Worm (Caenorhabditis elegans) whole organism, early embryonic: ENCODE results near the gene F35F10.14.

ENCODE experiments used
- B0310.2 ChIP-seq: sonication (generic microtip); optimal IDR thresholded peaks from 2 replicates; lab custom pipeline; 2016; ENCODE audit warnings: mild to moderate bottlenecking, missing genetic modification characterization, missing compliant biosample characterization
- F13C5.2 ChIP-seq: sonication (generic microtip); optimal IDR thresholded peaks from 2 replicates; lab custom pipeline; 2017; ENCODE audit warnings: mild to moderate bottlenecking, missing genetic modification characterization, inconsistent platforms, missing compliant biosample characterization
- aly-1 ChIP-seq: sonication (generic microtip); optimal IDR thresholded peaks from 2 replicates; lab custom pipeline; 2016; ENCODE audit warnings: missing genetic modification characterization, missing compliant biosample characterization
- ama-1 ChIP-seq: fragments of 150-350 bp; optimal IDR thresholded peaks from 2 replicates; lab custom pipeline; 2014
- ceh-13 ChIP-seq: fragments of 200-800 bp; sonication (Bioruptor generic); optimal IDR thresholded peaks from 2 replicates; lab custom pipeline; 2018; ENCODE audit warnings: mild to moderate bottlenecking, missing genetic modification characterization, missing compliant biosample characterization
- ceh-36 ChIP-seq: sonication (generic microtip); optimal IDR thresholded peaks from 2 replicates; lab custom pipeline; 2016; ENCODE audit warnings: missing genetic modification characterization, inconsistent platforms, missing compliant biosample characterization
- ets-7 ChIP-seq: sonication (generic microtip); optimal IDR thresholded peaks from 2 replicates; lab custom pipeline; 2016; ENCODE audit warnings: missing genotype, missing genetic modification characterization, missing compliant biosample characterization
- flt-1 ChIP-seq: fragments of 200-800 bp; sonication (Bioruptor generic); IDR thresholded peaks from 2 replicates; pipeline ENCODE4 v1.3.6; 2022; ENCODE audit warnings: missing genetic modification characterization, missing compliant biosample characterization
- hmbx-1 ChIP-seq: sonication (generic microtip); optimal IDR thresholded peaks from 2 replicates; lab custom pipeline; 2016; ENCODE audit warnings: mild to moderate bottlenecking, missing genetic modification characterization, missing compliant biosample characterization
- hmg-4 ChIP-seq: fragments of 200-800 bp; sonication (Bioruptor generic); optimal IDR thresholded peaks from 2 replicates; lab custom pipeline; 2018; ENCODE audit warnings: mild to moderate bottlenecking, missing genetic modification characterization, missing compliant biosample characterization
- hnd-1 ChIP-seq: sonication (generic microtip); optimal IDR thresholded peaks from 2 replicates; lab custom pipeline; 2016; ENCODE audit warnings: missing genetic modification characterization, missing compliant biosample characterization
- pes-1 ChIP-seq: fragments of 200-800 bp; sonication (Bioruptor generic); IDR thresholded peaks from 2 replicates; pipeline ENCODE4 v1.3.6; 2022; ENCODE audit warnings: missing genetic modification reagents, missing genetic modification characterization, missing compliant biosample characterization
- scrt-1 ChIP-seq: fragments of 200-800 bp; sonication (Bioruptor generic); IDR thresholded peaks from 2 replicates; pipeline ENCODE4 v1.3.6; 2022; ENCODE audit warnings: missing genetic modification characterization, missing compliant biosample characterization
- sea-1 ChIP-seq: fragments of 200-800 bp; sonication (Bioruptor generic); conservative IDR thresholded peaks from 2 replicates; pipeline ENCODE4 v1.3.6; 2022; ENCODE audit warnings: missing genetic modification characterization, missing compliant biosample characterization
- tbx-11 ChIP-seq: fragments of 200-800 bp; sonication (Bioruptor generic); IDR thresholded peaks from 2 replicates; pipeline ENCODE4 v1.3.6; 2022; ENCODE audit warnings: missing genetic modification characterization, missing compliant biosample characterization
- tbx-37 ChIP-seq: fragments of 200-800 bp; sonication (Bioruptor generic); conservative IDR thresholded peaks from 2 replicates; pipeline ENCODE4 v1.3.6; 2022; ENCODE audit warnings: missing genetic modification reagents, missing genetic modification characterization, missing compliant biosample characterization
- tra-4 ChIP-seq: sonication (generic microtip); optimal IDR thresholded peaks from 2 replicates; lab custom pipeline; 2017; ENCODE audit warnings: missing genetic modification characterization, missing compliant biosample characterization

The F35F10.14 gene

DNA sequence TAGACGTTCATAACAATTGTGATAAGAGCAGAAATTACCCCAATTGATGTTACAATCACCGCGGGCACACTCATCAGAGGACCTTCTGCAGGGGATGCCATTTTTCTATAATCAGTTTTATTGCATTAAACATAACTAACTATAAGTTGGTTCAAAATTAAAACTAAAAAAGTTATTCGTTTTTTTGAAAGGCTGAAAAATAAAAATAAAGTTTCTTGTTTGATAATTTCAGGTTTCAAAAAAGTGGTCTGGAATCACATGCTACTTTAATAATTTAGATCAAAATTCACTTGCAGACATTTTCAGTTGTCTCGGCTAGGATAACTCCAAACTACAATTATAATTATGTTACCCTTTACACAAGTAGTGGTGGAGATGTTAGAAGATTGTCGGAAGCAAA lies 18.0 kb downstream of the F35F10.14 start, which contains the start of gene srbc-1:
Gene srbc-1, minus strand, starts transcription at position 101 of the 400 bp plus-strand sequence.
- TF ChIP-seq ceh-13 (GFP tag; lab: Kevin White, UChicago) (no peak), hnd-1 (tag; lab: Kevin White, UChicago) (no peak)

DNA sequence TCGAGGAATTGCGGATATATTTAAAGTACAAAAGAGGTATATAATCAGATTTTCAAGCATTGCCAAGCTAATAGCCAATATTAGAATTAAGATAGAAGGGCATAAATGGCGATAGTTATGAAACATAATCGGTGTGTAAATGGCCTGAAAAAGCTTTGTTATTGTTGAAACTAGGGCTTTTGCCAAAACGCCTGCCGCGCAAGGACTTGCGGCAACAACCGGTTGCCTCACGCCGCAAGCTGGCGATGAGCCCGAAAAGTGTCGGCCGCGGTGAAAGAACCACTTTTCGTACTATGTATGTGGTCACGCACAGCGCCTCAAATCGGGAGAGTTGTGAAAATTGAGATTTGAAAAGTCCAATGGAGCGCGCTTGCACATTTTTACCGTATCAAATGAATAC lies 20.5 kb downstream of the F35F10.14 start:
- no peak for TF ChIP-seq tbx-37 (GFP tag; lab: Robert Waterston, UW)
- no peak for TF ChIP-seq hnd-1 (tag; lab: Kevin White, UChicago)
- no peak for TF ChIP-seq tra-4 (tag; lab: Kevin White, UChicago)
- TF ChIP-seq pes-1 (GFP tag; lab: Robert Waterston, UW): no peak
- no peak for TF ChIP-seq ceh-13 (GFP tag; lab: Kevin White, UChicago)
- no peak for TF ChIP-seq sea-1
- TF ChIP-seq scrt-1 (GFP tag; lab: Robert Waterston, UW): no peak
- no peak for TF ChIP-seq hmbx-1 (tag; lab: Kevin White, UChicago)
- TF ChIP-seq F13C5.2 (tag; lab: Kevin White, UChicago): no peak

DNA sequence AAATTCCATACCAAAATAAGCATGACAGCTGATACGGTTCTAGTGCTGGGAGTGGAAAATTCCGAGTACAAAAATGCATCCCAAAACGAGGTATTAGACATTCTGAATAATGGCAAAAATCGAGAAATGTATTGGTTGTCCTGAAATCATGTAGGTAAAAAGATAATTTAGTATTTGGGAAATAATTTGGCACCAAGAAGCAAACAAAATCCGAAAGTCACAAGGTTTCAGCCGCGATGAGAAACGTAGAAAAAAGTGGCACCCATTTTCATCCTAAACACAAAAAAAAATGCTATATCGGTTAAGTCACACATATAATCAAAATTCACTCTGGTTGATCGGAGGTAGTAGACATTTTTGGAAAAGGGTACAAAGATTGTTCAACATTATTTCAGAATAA lies 22.1 kb downstream of the F35F10.14 start, which contains the start of gene srx-122:
Gene srx-122, minus strand, starts transcription at position 101 of the 400 bp plus-strand sequence.
- TF ChIP-seq sea-1 (no peak), B0310.2 (tag; lab: Kevin White, UChicago) (no peak), ceh-13 (GFP tag; lab: Kevin White, UChicago) (no peak), tbx-37 (GFP tag; lab: Robert Waterston, UW) (no peak), aly-1 (tag; lab: Kevin White, UChicago) (no peak), ets-7 (tag; lab: Kevin White, UChicago) (no peak), tra-4 (tag; lab: Kevin White, UChicago) (no peak), ama-1 (no peak), hnd-1 (tag; lab: Kevin White, UChicago) (no peak), hmbx-1 (tag; lab: Kevin White, UChicago) (no peak), tbx-11 (GFP tag; lab: Robert Waterston, UW) (no peak), hmg-4 (GFP tag; lab: Kevin White, UChicago) (no peak), flt-1 (GFP tag; lab: Robert Waterston, UW) (no peak), ceh-36 (no peak), scrt-1 (GFP tag; lab: Robert Waterston, UW) (no peak), pes-1 (GFP tag; lab: Robert Waterston, UW) (no peak), F13C5.2 (tag; lab: Kevin White, UChicago) (no peak)

DNA sequence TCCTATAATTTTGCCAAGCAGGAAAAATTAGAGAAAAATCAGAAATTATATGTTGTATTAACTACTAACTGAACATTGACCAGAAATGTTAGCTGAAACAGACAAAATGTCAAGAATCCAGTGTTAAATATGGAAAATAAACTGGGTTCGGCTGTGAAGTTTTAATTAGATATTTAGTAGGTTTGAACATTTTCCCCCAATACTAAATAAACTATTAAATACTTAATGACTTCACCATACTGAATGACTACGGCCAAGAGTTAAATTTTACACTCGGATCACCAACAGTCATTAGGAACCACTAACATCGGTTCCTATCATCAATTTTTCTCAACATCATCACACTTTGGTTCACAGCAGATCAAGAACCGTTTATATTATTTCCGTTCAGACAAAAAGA lies 24.5 kb downstream of the F35F10.14 start:
- TF ChIP-seq tbx-11 (GFP tag; lab: Robert Waterston, UW) (no peak), ama-1 (no peak), F13C5.2 (tag; lab: Kevin White, UChicago) (no peak), ets-7 (tag; lab: Kevin White, UChicago) (no peak), ceh-13 (GFP tag; lab: Kevin White, UChicago) (no peak), aly-1 (tag; lab: Kevin White, UChicago) (no peak), B0310.2 (tag; lab: Kevin White, UChicago) (no peak), flt-1 (GFP tag; lab: Robert Waterston, UW) (no peak), tra-4 (tag; lab: Kevin White, UChicago) (no peak), ceh-36 (no peak), hmbx-1 (tag; lab: Kevin White, UChicago) (no peak), hnd-1 (tag; lab: Kevin White, UChicago) (no peak), sea-1 (no peak), hmg-4 (GFP tag; lab: Kevin White, UChicago) (no peak), tbx-37 (GFP tag; lab: Robert Waterston, UW) (no peak), pes-1 (GFP tag; lab: Robert Waterston, UW) (no peak), scrt-1 (GFP tag; lab: Robert Waterston, UW) (no peak)

DNA sequence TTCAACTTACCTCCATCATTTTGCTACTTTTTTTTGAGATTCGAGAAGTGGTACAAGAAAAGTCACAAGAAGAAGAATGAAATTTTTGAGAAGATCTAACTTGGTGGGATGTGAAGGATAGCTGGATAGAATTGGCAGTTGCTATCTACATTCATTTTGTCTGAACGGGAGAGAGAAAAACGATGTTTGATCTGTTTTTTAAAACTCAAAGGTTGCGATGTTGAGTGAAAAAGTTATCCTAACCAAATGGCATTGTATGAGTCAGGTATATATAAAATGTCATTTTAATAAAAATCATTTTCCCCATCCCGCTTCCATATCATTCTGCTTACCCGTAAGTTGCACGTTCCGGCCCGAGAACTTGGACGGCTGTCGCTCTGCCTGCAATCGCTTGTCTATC lies 30.6 kb downstream of the F35F10.14 start, which contains the start of gene F35F10.6:
Gene F35F10.6, minus strand, starts transcription at position 101 of the 400 bp plus-strand sequence.
- TF ChIP-seq tbx-11 (GFP tag; lab: Robert Waterston, UW) (no peak), tbx-37 (GFP tag; lab: Robert Waterston, UW) (no peak), scrt-1 (GFP tag; lab: Robert Waterston, UW) (no peak), ceh-36 (no peak), B0310.2 (tag; lab: Kevin White, UChicago) (no peak), ceh-13 (GFP tag; lab: Kevin White, UChicago) (no peak), F13C5.2 (tag; lab: Kevin White, UChicago) (no peak), tra-4 (tag; lab: Kevin White, UChicago) (no peak), sea-1 (no peak)

DNA sequence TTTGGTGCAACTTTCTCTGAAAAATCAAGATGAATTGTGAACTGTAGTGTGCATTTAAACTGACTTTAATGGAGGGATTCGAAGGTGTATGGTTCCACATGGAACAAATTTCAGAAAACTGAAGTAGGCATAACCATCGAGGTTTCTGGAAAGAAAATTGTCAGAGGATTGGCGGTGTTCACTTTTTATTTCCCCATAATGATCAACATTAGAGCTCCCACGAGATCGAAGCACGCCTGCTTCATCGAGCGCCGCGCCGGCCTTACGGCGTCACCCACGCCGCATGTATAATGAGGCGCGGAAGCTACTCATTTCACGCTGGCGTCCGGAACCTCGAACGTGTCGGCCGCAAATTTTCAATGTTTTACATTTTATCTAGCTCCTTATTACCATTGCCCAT lies 31.8 kb downstream of the F35F10.14 start:
- TF ChIP-seq aly-1 (tag; lab: Kevin White, UChicago) (no peak), ceh-36 (no peak), tbx-37 (GFP tag; lab: Robert Waterston, UW) (no peak), tra-4 (tag; lab: Kevin White, UChicago) (no peak), ceh-13 (GFP tag; lab: Kevin White, UChicago) (no peak), flt-1 (GFP tag; lab: Robert Waterston, UW) (no peak), F13C5.2 (tag; lab: Kevin White, UChicago) (no peak), hnd-1 (tag; lab: Kevin White, UChicago) (no peak), sea-1 (no peak), hmbx-1 (tag; lab: Kevin White, UChicago) (no peak), scrt-1 (GFP tag; lab: Robert Waterston, UW) (no peak)

DNA sequence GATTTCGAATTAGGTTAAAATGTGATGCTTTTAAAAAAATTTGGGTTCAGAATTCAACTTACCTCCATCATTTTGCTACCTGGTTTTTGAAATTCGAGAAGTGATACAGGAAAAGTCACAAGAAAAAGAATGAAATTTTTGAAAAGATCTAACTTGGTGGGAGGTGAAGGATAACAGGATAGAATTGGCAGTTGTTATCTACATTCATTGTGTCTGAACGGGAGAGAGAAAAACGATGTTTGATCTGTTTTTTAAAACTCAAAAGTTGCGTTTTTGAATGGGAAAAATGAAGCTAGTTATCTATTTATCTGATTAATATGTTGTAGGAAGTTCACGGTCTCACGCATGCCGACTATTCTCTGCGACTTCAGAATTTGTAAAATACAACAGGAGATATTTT lies 32.6 kb downstream of the F35F10.14 start, which contains the start of gene F35F10.7:
Gene F35F10.7, minus strand, starts transcription at position 101 of the 400 bp plus-strand sequence.
- no peak for TF ChIP-seq aly-1 (tag; lab: Kevin White, UChicago)
- no peak for TF ChIP-seq hnd-1 (tag; lab: Kevin White, UChicago)
- TF ChIP-seq tbx-37 (GFP tag; lab: Robert Waterston, UW): no peak
- TF ChIP-seq hmbx-1 (tag; lab: Kevin White, UChicago): no peak
- TF ChIP-seq pes-1 (GFP tag; lab: Robert Waterston, UW): no peak
- TF ChIP-seq B0310.2 (tag; lab: Kevin White, UChicago): no peak
- no peak for TF ChIP-seq sea-1
- TF ChIP-seq tra-4 (tag; lab: Kevin White, UChicago): no peak
- TF ChIP-seq tbx-11 (GFP tag; lab: Robert Waterston, UW): no peak
- TF ChIP-seq ceh-13 (GFP tag; lab: Kevin White, UChicago): no peak
- TF ChIP-seq ama-1: no peak
- TF ChIP-seq hmg-4 (GFP tag; lab: Kevin White, UChicago): no peak
- TF ChIP-seq ets-7 (tag; lab: Kevin White, UChicago): no peak
- no peak for TF ChIP-seq flt-1 (GFP tag; lab: Robert Waterston, UW)
- TF ChIP-seq F13C5.2 (tag; lab: Kevin White, UChicago): no peak
- no peak for TF ChIP-seq ceh-36
- no peak for TF ChIP-seq scrt-1 (GFP tag; lab: Robert Waterston, UW)
